Worm (Caenorhabditis elegans): ENCODE results near the gene Y44A6D.1.

DNA sequence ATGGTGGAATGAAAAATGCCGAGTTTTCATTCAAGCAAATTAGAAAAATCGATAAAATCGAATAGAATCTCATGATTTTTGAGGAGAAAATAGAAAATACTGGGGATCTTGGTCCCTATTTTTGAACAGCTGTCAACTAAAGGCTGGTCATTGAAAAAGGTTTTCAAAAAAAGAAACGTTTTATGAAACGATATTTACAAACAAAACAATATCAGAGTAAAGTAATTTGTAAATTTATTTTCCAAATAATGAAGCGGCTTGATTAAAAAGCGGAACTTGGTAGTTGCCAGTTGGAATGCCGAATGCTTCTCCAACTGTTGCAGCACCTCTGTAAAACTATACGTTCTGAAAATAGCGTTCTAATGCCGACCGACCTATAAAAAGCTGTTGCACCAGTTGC, 16.2 kb downstream of the Y44A6D.1 start, which contains the start of gene F38A6.5:
- TF ChIP-seq med-1 (GFP tag; optimal IDR thresholded peaks at IDR 0.05; ENCODE audit: insufficient read depth), result no peak
- TF ChIP-seq klf-2 (GFP tag; conservative IDR thresholded peaks at IDR 0.05), result no peak
- TF ChIP-seq cog-1 (tag; optimal IDR thresholded peaks at IDR 0.05), result no peak
- TF ChIP-seq ztf-23 (GFP tag; IDR thresholded peaks at IDR 0.05), result no peak
- no peak for TF ChIP-seq ref-1 (GFP tag; conservative IDR thresholded peaks at IDR 0.05)
- TF ChIP-seq flt-1 (GFP tag; IDR thresholded peaks at IDR 0.05), result no peak
- TF ChIP-seq ztf-29 (GFP tag; IDR thresholded peaks at IDR 0.05), result no peak
- no peak for TF ChIP-seq T22C8.4 (GFP tag; IDR thresholded peaks at IDR 0.05)
- no peak for TF ChIP-seq tab-1 (GFP tag; IDR thresholded peaks at IDR 0.05)

All from whole organism, midembryonic.